Worm (Caenorhabditis elegans): ENCODE measurements around the gene tab-1.

The tab-1 gene

ce11 chrII:6853059-6853466, 49.9 kb downstream of the tab-1 start (continued):
- TF ChIP-seq K09A11.1 (tag; optimal IDR thresholded peaks at IDR 0.05; ENCODE audit: insufficient read depth) (peak; percentile 50), fkh-10 (GFP tag; optimal IDR thresholded peaks at IDR 0.05) (peak; percentile 66), ceh-2 (tag; optimal IDR thresholded peaks at IDR 0.05) (peak; percentile 42), C08G9.2 (tag; optimal IDR thresholded peaks at IDR 0.05) (peak; percentile 66), nhr-11 (tag; optimal IDR thresholded peaks at IDR 0.05) (no peak), elt-2 (tag; optimal IDR thresholded peaks at IDR 0.05) (peak; percentile 92), sox-2 (GFP tag; IDR thresholded peaks at IDR 0.05) (peak; percentile 78), npax-4 (tag; optimal IDR thresholded peaks at IDR 0.05) (peak; percentile 40), eyg-1 (tag; optimal IDR thresholded peaks at IDR 0.05) (peak; percentile 77), ceh-14 (tag; optimal IDR thresholded peaks at IDR 0.05) (peak; percentile 39), gmeb-2 (tag; optimal IDR thresholded peaks at IDR 0.05) (peak; percentile 71), fax-1 (tag; optimal IDR thresholded peaks at IDR 0.05) (peak; percentile 68), pax-1 (tag; optimal IDR thresholded peaks at IDR 0.05) (no peak), lin-11 (tag; optimal IDR thresholded peaks at IDR 0.05) (peak; percentile 78), unc-86 (tag; optimal IDR thresholded peaks at IDR 0.05) (peak; percentile 81), dve-1 (tag; optimal IDR thresholded peaks at IDR 0.05) (peak; percentile 64), C38D4.7 (GFP tag; optimal IDR thresholded peaks at IDR 0.05) (peak; percentile 78), unc-55 (GFP tag; optimal IDR thresholded peaks at IDR 0.05) (peak; percentile 14), Y22D7AL.16 (tag; optimal IDR thresholded peaks at IDR 0.05) (peak; percentile 68), sdc-2 (tag; optimal IDR thresholded peaks at IDR 0.05) (peak; percentile 72), ceh-9 (tag; optimal IDR thresholded peaks at IDR 0.05) (peak; percentile 73), pha-2 (tag; optimal IDR thresholded peaks at IDR 0.05) (peak; percentile 81), dmd-4 (tag; optimal IDR thresholded peaks at IDR 0.05; ENCODE audit: borderline replicate concordance) (peak; percentile 76), mec-3 (tag; optimal IDR thresholded peaks at IDR 0.05; ENCODE audit: borderline replicate concordance) (no peak), hlh-6 (tag; optimal IDR thresholded peaks at IDR 0.05) (peak; percentile 79), zip-5 (tag; optimal IDR thresholded peaks at IDR 0.05) (peak; percentile 35), sox-4 (tag; optimal IDR thresholded peaks at IDR 0.05) (peak; percentile 76), ceh-24 (tag; optimal IDR thresholded peaks at IDR 0.05) (peak; percentile 29), lim-6 (tag; optimal IDR thresholded peaks at IDR 0.05) (peak; percentile 37), pat-9 (tag; optimal IDR thresholded peaks at IDR 0.05) (peak; percentile 83), nhr-232 (tag; optimal IDR thresholded peaks at IDR 0.05) (peak; percentile 78), tbx-2 (tag; optimal IDR thresholded peaks at IDR 0.05) (peak; percentile 83), ceh-48 (tag; optimal IDR thresholded peaks at IDR 0.05) (peak; percentile 60), ttx-3 (tag; optimal IDR thresholded peaks at IDR 0.05) (peak; percentile 85), ceh-19 (GFP tag; optimal IDR thresholded peaks at IDR 0.05) (peak; percentile 89), K02D7.2 (tag; optimal IDR thresholded peaks at IDR 0.05) (peak; percentile 50), ama-1 (optimal IDR thresholded peaks at IDR 0.05) (peak; percentile 41)

All from whole organism, late embryonic.